Fruit fly (Drosophila melanogaster) whole organism, embryonic: ENCODE measurements around the gene CG8369.

ENCODE experiments used
- CG1024 ChIP-seq: fragments of 200-800 bp; sonication (Bioruptor generic); IDR thresholded peaks from 2 replicates; pipeline ENCODE4 v1.3.6; 2022; ENCODE audit warnings: missing biosample characterization, missing genetic modification characterization
- CG10321 ChIP-seq: fragments of 200-800 bp; sonication (Bioruptor generic); IDR thresholded peaks from 2 replicates; pipeline ENCODE4 v1.3.6; 2022; ENCODE audit warnings: missing biosample characterization, missing genetic modification characterization
- CG11398 ChIP-seq: fragments of 200-800 bp; sonication (Bioruptor generic); optimal IDR thresholded peaks from 2 replicates; lab custom pipeline; 2016; ENCODE audit warnings: missing biosample characterization, missing genetic modification characterization
- CG11695 ChIP-seq: fragments of 200-800 bp; sonication (Bioruptor generic); IDR thresholded peaks from 3 replicates; pipeline ENCODE4 v1.3.6; 2022; ENCODE audit warnings: missing biosample characterization, missing genetic modification characterization
- CG11723 ChIP-seq: fragments of 200-800 bp; sonication (Bioruptor generic); optimal IDR thresholded peaks from 2 replicates; lab custom pipeline; 2017; ENCODE audit warnings: missing biosample characterization, mild to moderate bottlenecking, missing genetic modification characterization
- CG12942 ChIP-seq: fragments of 200-800 bp; sonication (Bioruptor generic); optimal IDR thresholded peaks from 3 replicates; lab custom pipeline; 2016; ENCODE audit warnings: missing biosample characterization, missing genetic modification characterization
- CG13287 ChIP-seq: fragments of 200-800 bp; sonication (Bioruptor generic); IDR thresholded peaks from 2 replicates; pipeline ENCODE4 v1.3.6; 2022; ENCODE audit warnings: missing biosample characterization, missing genetic modification characterization; ENCODE audit not compliant: partially characterized antibody
- CG13624 ChIP-seq: fragments of 200-800 bp; sonication (Bioruptor generic); optimal IDR thresholded peaks from 2 replicates; lab custom pipeline; 2016; ENCODE audit warnings: missing biosample characterization, missing genetic modification characterization
- CG1792 ChIP-seq: fragments of 200-800 bp; sonication (Bioruptor generic); optimal IDR thresholded peaks from 2 replicates; lab custom pipeline; 2016; ENCODE audit warnings: missing biosample characterization, missing genetic modification characterization
- CG2678 ChIP-seq: fragments of 200-800 bp; sonication (Bioruptor generic); optimal IDR thresholded peaks from 3 replicates; lab custom pipeline; 2019; ENCODE audit warnings: missing biosample characterization, mild to moderate bottlenecking, missing genetic modification characterization, moderate library complexity
- CG32767 ChIP-seq: fragments of 200-800 bp; sonication (Bioruptor generic); IDR thresholded peaks from 2 replicates; pipeline ENCODE4 v1.3.6; 2022; ENCODE audit warnings: missing biosample characterization, missing genetic modification characterization
- CG3995 ChIP-seq: fragments of 200-800 bp; sonication (Bioruptor generic); optimal IDR thresholded peaks from 3 replicates; lab custom pipeline; 2016; ENCODE audit warnings: missing biosample characterization, missing genetic modification characterization
- CG4617 ChIP-seq: fragments of 200-800 bp; sonication (Bioruptor generic); optimal IDR thresholded peaks from 3 replicates; lab custom pipeline; 2016; ENCODE audit warnings: missing biosample characterization, missing genetic modification characterization, borderline replicate concordance
- CG6689 ChIP-seq: fragments of 200-800 bp; sonication (Bioruptor generic); IDR thresholded peaks from 2 replicates; pipeline ENCODE4 v1.3.6; 2022; ENCODE audit warnings: missing biosample characterization, missing genetic modification characterization
- CG9437 ChIP-seq: fragments of 200-800 bp; sonication (Bioruptor generic); optimal IDR thresholded peaks from 2 replicates; lab custom pipeline; 2018; ENCODE audit warnings: missing biosample characterization, mild to moderate bottlenecking, missing genetic modification characterization
- CG9797 ChIP-seq: fragments of 200-800 bp; sonication (Bioruptor generic); optimal IDR thresholded peaks from 3 replicates; lab custom pipeline; 2018; ENCODE audit warnings: missing biosample characterization, mild to moderate bottlenecking, missing genetic modification characterization
- CG9817 ChIP-seq: fragments of 200-800 bp; sonication (Bioruptor generic); optimal IDR thresholded peaks from 2 replicates; lab custom pipeline; 2018; ENCODE audit warnings: missing biosample characterization, mild to moderate bottlenecking, missing genetic modification characterization, moderate library complexity
- Dbx ChIP-seq: fragments of 200-800 bp; sonication (Bioruptor generic); IDR thresholded peaks from 3 replicates; pipeline ENCODE4 v1.3.6; 2022; ENCODE audit warnings: missing biosample characterization, missing genetic modification characterization
- Deaf1 ChIP-seq: fragments of 200-800 bp; optimal IDR thresholded peaks from 3 replicates; lab custom pipeline; 2019; ENCODE audit warnings: missing biosample characterization, mild to moderate bottlenecking, missing genetic modification characterization, moderate library complexity
- Dip3 ChIP-seq: fragments of 200-800 bp; sonication (Bioruptor generic); optimal IDR thresholded peaks from 3 replicates; lab custom pipeline; 2016; ENCODE audit warnings: missing biosample characterization, missing genetic modification characterization
- ERR ChIP-seq: fragments of 200-800 bp; sonication (Bioruptor generic); optimal IDR thresholded peaks from 2 replicates; lab custom pipeline; 2016; ENCODE audit warnings: missing biosample characterization, missing genetic modification characterization
- Fer2 ChIP-seq: fragments of 200-800 bp; sonication (Bioruptor generic); optimal IDR thresholded peaks from 2 replicates; lab custom pipeline; 2018; ENCODE audit warnings: missing biosample characterization, mild to moderate bottlenecking, missing genetic modification characterization, moderate library complexity
- HLH54F ChIP-seq: fragments of 200-800 bp; sonication (Bioruptor generic); optimal IDR thresholded peaks from 3 replicates; lab custom pipeline; 2016; ENCODE audit warnings: missing biosample characterization, missing genetic modification characterization
- Hmr ChIP-seq: fragments of 200-800 bp; sonication (Bioruptor generic); optimal IDR thresholded peaks from 3 replicates; lab custom pipeline; 2017; ENCODE audit warnings: mild to moderate bottlenecking, missing biosample characterization, missing genetic modification reagents, missing genetic modification characterization
- MBD-R2 ChIP-seq: fragments of 200-800 bp; sonication (Bioruptor generic); IDR thresholded peaks from 2 replicates; pipeline ENCODE4 v1.3.6; 2022; ENCODE audit warnings: missing biosample characterization, missing genetic modification characterization
- Meics ChIP-seq: fragments of 200-800 bp; sonication (Bioruptor generic); optimal IDR thresholded peaks from 2 replicates; lab custom pipeline; 2017; ENCODE audit warnings: missing biosample characterization, mild to moderate bottlenecking, missing genetic modification characterization
- Nf-YB ChIP-seq: fragments of 200-800 bp; sonication (Bioruptor generic); optimal IDR thresholded peaks from 3 replicates; lab custom pipeline; 2019; ENCODE audit warnings: missing biosample characterization, mild to moderate bottlenecking, missing genetic modification characterization, moderate library complexity
- Stat92E ChIP-seq, 3 experiments: fragments of >200 bp in 2 of 3; fragments of 200-800 bp in 1 of 3; sonication (Bioruptor generic) in 1 of 3; optimal IDR thresholded peaks; 2 replicates each; lab custom pipeline; 2017 to 2019; ENCODE audit warnings: missing biosample characterization in 3 of 3, missing genetic modification characterization in 3 of 3, mild to moderate bottlenecking in 1 of 3, moderate library complexity in 1 of 3
- Usf ChIP-seq: fragments of 200-800 bp; sonication (Bioruptor generic); optimal IDR thresholded peaks from 2 replicates; lab custom pipeline; 2017; ENCODE audit warnings: missing genotype, missing biosample characterization, missing genetic modification characterization
- Xrp1 ChIP-seq: fragments of 200-800 bp; sonication (Bioruptor generic); IDR thresholded peaks from 2 replicates; pipeline ENCODE4 v1.3.6; 2022; ENCODE audit warnings: missing biosample characterization, missing genetic modification characterization
- ato ChIP-seq: fragments of 200-800 bp; sonication (Bioruptor generic); IDR thresholded peaks from 2 replicates; pipeline ENCODE4 v1.3.6; 2022; ENCODE audit warnings: missing biosample characterization, missing genetic modification characterization; ENCODE audit not compliant: partially characterized antibody
- ci ChIP-seq: fragments of 200-800 bp; sonication (Bioruptor generic); IDR thresholded peaks from 3 replicates; pipeline ENCODE4 v1.3.6; 2022; ENCODE audit warnings: missing biosample characterization, missing genetic modification characterization
- dati ChIP-seq: fragments of 200-800 bp; sonication (Bioruptor generic); IDR thresholded peaks from 2 replicates; pipeline ENCODE4 v1.3.6; 2022; ENCODE audit warnings: missing biosample characterization, missing genetic modification characterization
- dimm ChIP-seq: fragments of 200-800 bp; sonication (Bioruptor generic); IDR thresholded peaks from 2 replicates; pipeline ENCODE4 v1.3.6; 2022; ENCODE audit warnings: missing biosample characterization, missing genetic modification characterization
- ftz-f1 ChIP-seq: fragments of 200-800 bp; sonication (Bioruptor generic); optimal IDR thresholded peaks from 2 replicates; lab custom pipeline; 2016; ENCODE audit warnings: missing biosample characterization, missing genetic modification characterization
- her ChIP-seq: fragments of 200-800 bp; sonication (Bioruptor generic); optimal IDR thresholded peaks from 2 replicates; lab custom pipeline; 2016; ENCODE audit warnings: missing biosample characterization, missing genetic modification characterization
- ind ChIP-seq: fragments of 200-800 bp; sonication (Bioruptor generic); optimal IDR thresholded peaks from 3 replicates; lab custom pipeline; 2016; ENCODE audit warnings: missing biosample characterization, missing genetic modification characterization
- kah ChIP-seq: fragments of 200-800 bp; sonication (Bioruptor generic); optimal IDR thresholded peaks from 2 replicates; lab custom pipeline; 2018; ENCODE audit warnings: missing biosample characterization, mild to moderate bottlenecking, missing genetic modification characterization
- lola ChIP-seq, 3 experiments: fragments of >200 bp in 2 of 3; fragments of 200-800 bp in 1 of 3; sonication (Bioruptor generic) in 1 of 3; optimal IDR thresholded peaks; 2 replicates each; lab custom pipeline; 2017 to 2019; ENCODE audit warnings: missing biosample characterization in 3 of 3, missing genetic modification characterization in 3 of 3, mild to moderate bottlenecking in 1 of 3, moderate library complexity in 1 of 3
- luna ChIP-seq: fragments of 200-800 bp; sonication (Bioruptor generic); optimal IDR thresholded peaks from 2 replicates; lab custom pipeline; 2016; ENCODE audit warnings: missing biosample characterization, missing genetic modification characterization
- onecut ChIP-seq: fragments of 200-800 bp; sonication (Bioruptor generic); IDR thresholded peaks from 2 replicates; pipeline ENCODE4 v1.3.6; 2022; ENCODE audit warnings: missing biosample characterization, missing genetic modification characterization
- rib ChIP-seq: fragments of 200-800 bp; sonication (Bioruptor generic); IDR thresholded peaks from 2 replicates; pipeline ENCODE4 v1.3.6; 2022; ENCODE audit warnings: missing biosample characterization, missing genetic modification characterization
- slp2 ChIP-seq: fragments of 200-800 bp; sonication (Bioruptor generic); optimal IDR thresholded peaks from 2 replicates; lab custom pipeline; 2016; ENCODE audit warnings: missing biosample characterization, missing genetic modification characterization
- sug ChIP-seq: fragments of 200-800 bp; optimal IDR thresholded peaks from 2 replicates; lab custom pipeline; 2019; ENCODE audit warnings: missing biosample characterization, mild to moderate bottlenecking, missing genetic modification characterization, moderate library complexity
- tio ChIP-seq: fragments of 200-800 bp; sonication (Bioruptor generic); optimal IDR thresholded peaks from 2 replicates; lab custom pipeline; 2017; ENCODE audit warnings: missing biosample characterization, missing genetic modification characterization, inconsistent platforms
- tup ChIP-seq: fragments of 200-800 bp; sonication (Bioruptor generic); optimal IDR thresholded peaks from 2 replicates; lab custom pipeline; 2016; ENCODE audit warnings: missing biosample characterization, mild to moderate bottlenecking, missing genetic modification characterization, moderate library complexity
- twi ChIP-seq: fragments of 200-800 bp; optimal IDR thresholded peaks from 2 replicates; lab custom pipeline; 2019; ENCODE audit warnings: missing biosample characterization, mild to moderate bottlenecking, missing genetic modification characterization, moderate library complexity
- wdn ChIP-seq: fragments of 200-800 bp; sonication (Bioruptor generic); IDR thresholded peaks from 2 replicates; pipeline ENCODE4 v1.3.6; 2022; ENCODE audit warnings: missing biosample characterization, missing genetic modification characterization

CG8369 gene

dm6 chr3R:8810397-8811184 is 11.2 kb upstream of the CG8369 start (continued):
- TF ChIP-seq MBD-R2 (peak; percentile 47; the same call in 1 of the 2 replicates), CG10321 (GFP tag; lab: Robert Waterston, UW) (peak; percentile 54; the same call in 1 of the 2 replicates), Fer2 (tag; lab: Kevin White, UChicago) (peak; percentile 76), CG4617 (GFP tag; lab: Kevin White, UChicago) (peak; percentile 29), tio (GFP tag; lab: Kevin White, UChicago) (peak; percentile 64), CG11398 (GFP tag; lab: Kevin White, UChicago) (peak; percentile 90), CG9817 (peak; percentile 56), CG11695 (GFP tag; lab: Robert Waterston, UW) (peak; percentile 26; the same call in 1 of the 3 replicates), Meics (GFP tag; lab: Kevin White, UChicago) (peak; percentile 72), onecut (GFP tag; lab: Robert Waterston, UW) (peak; percentile 86), CG12942 (GFP tag; lab: Kevin White, UChicago) (peak; percentile 75), lola (GFP tag; optimal IDR thresholded peaks at IDR 0.05; lab: Kevin White, UChicago) (peak in 1 of 3 experiments; percentile 62), wdn (GFP tag; lab: Robert Waterston, UW) (peak; percentile 47; the same call in 1 of the 2 replicates), CG1024 (GFP tag; lab: Robert Waterston, UW) (peak; percentile 61; the same call in 1 of the 2 replicates), Dip3 (peak; percentile 41), CG13287 (GFP tag; lab: Robert Waterston, UW) (no peak; the same call in 1 of the 2 replicates), her (peak; percentile 78), ERR (GFP tag; lab: Kevin White, UChicago) (peak; percentile 75), CG2678 (tag; lab: Kevin White, UChicago) (peak; percentile 82), CG6689 (GFP tag; lab: Robert Waterston, UW) (peak; percentile 55), ci (peak; percentile 95), Stat92E (GFP tag; optimal IDR thresholded peaks at IDR 0.05; lab: Kevin White, UChicago) (no peak), Usf (GFP tag; lab: Kevin White, UChicago) (peak; percentile 22), sug (peak; percentile 96), Nf-YB (GFP tag; lab: Kevin White, UChicago) (peak; percentile 71), rib (GFP tag; lab: Robert Waterston, UW) (peak; percentile 87), CG32767 (GFP tag; lab: Robert Waterston, UW) (peak; percentile 38; the same call in 1 of the 2 replicates), Deaf1 (tag; lab: Kevin White, UChicago) (peak; percentile 3), Xrp1 (GFP tag; lab: Robert Waterston, UW) (peak; percentile 88), Dbx (GFP tag; lab: Robert Waterston, UW) (peak; percentile 74), ato (GFP tag; lab: Robert Waterston, UW) (no peak), twi (peak; percentile 80), kah (GFP tag; lab: Kevin White, UChicago) (peak; percentile 78), HLH54F (peak; percentile 59), CG11723 (GFP tag; lab: Kevin White, UChicago) (peak; percentile 88), CG1792 (peak; percentile 87), dati (GFP tag; lab: Robert Waterston, UW) (peak; percentile 57; the same call in 1 of the 2 replicates), CG3995 (GFP tag; lab: Kevin White, UChicago) (peak; percentile 29), ind (GFP tag; lab: Kevin White, UChicago) (peak; percentile 47), dimm (GFP tag; lab: Robert Waterston, UW) (no peak), ftz-f1 (GFP tag; lab: Kevin White, UChicago) (no peak), CG9437 (GFP tag; lab: Kevin White, UChicago) (peak; percentile 34), CG9797 (GFP tag; lab: Kevin White, UChicago) (peak; percentile 2), luna (GFP tag; lab: Kevin White, UChicago) (peak; percentile 14), tup (GFP tag; lab: Kevin White, UChicago) (peak; percentile 89), CG13624 (GFP tag; lab: Kevin White, UChicago) (peak; percentile 97), slp2 (GFP tag; lab: Kevin White, UChicago) (no peak), Hmr (peak; percentile 94)
